Worm (Caenorhabditis elegans): ENCODE data around the gene ggtb-1.

- TF ChIP-seq hmg-11 (tag; optimal IDR thresholded peaks at IDR 0.05) (no peak), daf-12 (tag; optimal IDR thresholded peaks at IDR 0.05) (no peak), unc-62 (GFP tag; optimal IDR thresholded peaks at IDR 0.05) (no peak)
Measured at ce11 chrIII:7146341-7146740, 12.8 kb downstream of the ggtb-1 start.

Data from whole organism, L3 larva.